Worm (Caenorhabditis elegans): ENCODE measurements around the gene pro-2.

DNA sequence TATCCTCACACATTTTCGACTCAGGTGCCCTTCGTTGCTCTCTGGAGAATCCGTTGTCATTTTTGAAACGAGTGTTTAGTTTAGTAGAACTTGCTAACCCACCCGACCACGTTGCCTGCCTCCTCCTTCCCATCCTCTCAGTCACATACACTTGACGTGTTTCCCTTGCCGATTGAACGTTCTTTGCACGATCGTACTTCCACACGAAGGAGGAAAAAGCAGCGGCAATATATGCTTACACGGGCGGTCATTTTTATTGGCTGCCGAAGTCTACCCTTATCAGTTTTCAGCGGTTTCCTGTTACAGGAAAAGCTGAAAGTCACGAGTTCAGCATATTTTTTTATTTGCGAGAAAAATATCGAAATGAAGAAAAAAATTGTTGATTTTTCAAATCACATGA is 44.9 kb upstream of the pro-2 start:
- TF ChIP-seq ZK546.5 (tag; optimal IDR thresholded peaks at IDR 0.05) (no peak), elt-3 (tag; optimal IDR thresholded peaks at IDR 0.05) (no peak), egl-27 (tag; optimal IDR thresholded peaks at IDR 0.05) (no peak), pha-4 (tag; optimal IDR thresholded peaks at IDR 0.05) (peak; percentile 69), snpc-4 (tag; optimal IDR thresholded peaks at IDR 0.05) (no peak), ceh-16 (tag; optimal IDR thresholded peaks at IDR 0.05) (no peak), zag-1 (tag; optimal IDR thresholded peaks at IDR 0.05) (no peak), nhr-23 (tag; optimal IDR thresholded peaks at IDR 0.05) (peak; percentile 19)

Measured in whole organism, L3 larva.